Worm (Caenorhabditis elegans) whole organism, mixed stage, embryonic: ENCODE data around the gene nlp-28.

Experiments used
- blmp-1 ChIP-seq: fragments of 150-350 bp; optimal IDR thresholded peaks from 2 replicates; lab custom pipeline; 2014; ENCODE audit warnings: missing biosample characterization, missing genetic modification characterization
- elt-1 ChIP-seq: sonication (generic microtip); optimal IDR thresholded peaks from 2 replicates; lab custom pipeline; 2017; ENCODE audit warnings: missing genetic modification characterization, mild to moderate bottlenecking, missing compliant biosample characterization, antibody characterized with exemption, moderate library complexity, borderline replicate concordance; ENCODE audit not compliant: insufficient read depth
- ham-2 ChIP-seq: fragments of 200-800 bp; sonication (Bioruptor generic); optimal IDR thresholded peaks from 2 replicates; lab custom pipeline; 2018; ENCODE audit warnings: mild to moderate bottlenecking, missing genetic modification characterization, missing compliant biosample characterization
- lin-32 ChIP-seq: fragments of 200-800 bp; sonication (Bioruptor generic); optimal IDR thresholded peaks from 2 replicates; lab custom pipeline; 2018; ENCODE audit warnings: mild to moderate bottlenecking, missing genetic modification characterization, missing compliant biosample characterization
- lsy-2 ChIP-seq: fragments of 150-350 bp; optimal IDR thresholded peaks from 2 replicates; lab custom pipeline; 2014; ENCODE audit warnings: missing biosample characterization, missing genetic modification characterization
- mab-5 ChIP-seq: fragments of 150-350 bp; optimal IDR thresholded peaks from 2 replicates; lab custom pipeline; 2014; ENCODE audit warnings: missing biosample characterization, missing genetic modification characterization
- nhr-12 ChIP-seq: fragments of 150-350 bp; optimal IDR thresholded peaks from 2 replicates; lab custom pipeline; 2014; ENCODE audit warnings: missing biosample characterization, missing genetic modification characterization
- nhr-2 ChIP-seq: fragments of 150-350 bp; optimal IDR thresholded peaks from 2 replicates; lab custom pipeline; 2014; ENCODE audit warnings: missing biosample characterization, missing genetic modification characterization
- nhr-237 ChIP-seq: fragments of 150-350 bp; optimal IDR thresholded peaks from 2 replicates; lab custom pipeline; 2014; ENCODE audit warnings: missing biosample characterization, missing genetic modification characterization
- tbx-8 ChIP-seq: fragments of 200-800 bp; sonication (Bioruptor generic); optimal IDR thresholded peaks from 2 replicates; lab custom pipeline; 2018; ENCODE audit warnings: mild to moderate bottlenecking, missing genetic modification characterization, moderate library complexity, missing compliant biosample characterization
- unc-39 ChIP-seq: fragments of 150-350 bp; optimal IDR thresholded peaks from 2 replicates; lab custom pipeline; 2014; ENCODE audit warnings: missing biosample characterization, missing genetic modification characterization
- ztf-11 ChIP-seq: fragments of 150-350 bp; optimal IDR thresholded peaks from 2 replicates; lab custom pipeline; 2014; ENCODE audit warnings: missing biosample characterization, missing genetic modification characterization

- TF ChIP-seq elt-1 (tag; lab: Kevin White, UChicago): no peak
- no peak for TF ChIP-seq nhr-237 (tag; lab: Kevin White, UChicago)
- TF ChIP-seq nhr-12 (tag; lab: Kevin White, UChicago): no peak
- no peak for TF ChIP-seq lsy-2 (tag; lab: Kevin White, UChicago)
- TF ChIP-seq tbx-8 (GFP tag; lab: Kevin White, UChicago): no peak
- no peak for TF ChIP-seq ztf-11 (tag; lab: Kevin White, UChicago)
- no peak for TF ChIP-seq nhr-2 (tag; lab: Kevin White, UChicago)
- no peak for TF ChIP-seq lin-32 (GFP tag; lab: Kevin White, UChicago)
- no peak for TF ChIP-seq ham-2 (GFP tag; lab: Kevin White, UChicago)
- no peak for TF ChIP-seq unc-39 (tag; lab: Kevin White, UChicago)
- no peak for TF ChIP-seq mab-5 (tag; lab: Kevin White, UChicago)
- no peak for TF ChIP-seq blmp-1 (tag; lab: Kevin White, UChicago)
These were observed 24.0 kb upstream of the nlp-28 start, which contains the start of gene cyp-34A7 for ce11 chrV:3963715-3964114.
